Worm (Caenorhabditis elegans): Measurements from ENCODE around the gene mrps-26.

mrps-26 gene

ce11 chrIII:5215375-5215774 lies 19.0 kb upstream of the mrps-26 start, which contains the start of gene ZC155.4:
ZC155.4 (minus strand) TSS chrIII:5215475.
- TF ChIP-seq unc-62 (GFP tag; optimal IDR thresholded peaks at IDR 0.05): no peak

- no peak for TF ChIP-seq unc-62 (GFP tag; optimal IDR thresholded peaks at IDR 0.05)
These were observed 16.9 kb upstream of the mrps-26 start, which contains the start of gene cutl-19 for ce11 chrIII:5217511-5217910. cutl-19 (minus strand) TSS chrIII:5217611.

ce11 chrIII:5218687-5219086 lies 15.7 kb upstream of the mrps-26 start, which contains the start of gene ZC155.2:
ZC155.2 (plus strand) TSS chrIII:5218987.
- no peak for TF ChIP-seq unc-62 (GFP tag; optimal IDR thresholded peaks at IDR 0.05)

ce11 chrIII:5221820-5222219 lies 12.6 kb upstream of the mrps-26 start:
- no peak for TF ChIP-seq unc-62 (GFP tag; optimal IDR thresholded peaks at IDR 0.05)

ce11 chrIII:5222777-5223176 lies 11.6 kb upstream of the mrps-26 start:
- no peak for TF ChIP-seq unc-62 (GFP tag; optimal IDR thresholded peaks at IDR 0.05)

- TF ChIP-seq unc-62 (GFP tag; optimal IDR thresholded peaks at IDR 0.05): no peak
These were observed 9.5 kb upstream of the mrps-26 start for ce11 chrIII:5224908-5225307.

DNA sequence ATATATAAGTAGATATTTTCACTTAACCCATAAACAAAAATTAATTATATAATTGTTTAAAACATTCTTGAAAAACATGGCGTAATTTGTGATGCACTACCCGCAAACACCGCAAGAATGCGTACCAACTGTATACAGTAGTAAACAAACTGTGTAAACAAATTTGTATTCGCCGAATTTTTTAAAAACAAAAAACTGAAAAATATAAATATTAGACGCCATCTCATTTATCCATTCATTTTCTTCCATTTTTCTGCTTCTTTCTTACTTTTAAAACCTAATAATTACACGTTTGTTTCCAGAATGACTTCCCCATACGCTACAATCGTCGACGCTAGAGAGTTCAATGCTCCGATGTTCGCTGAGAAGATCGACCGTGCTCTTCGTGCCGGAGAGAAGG lies 9.1 kb upstream of the mrps-26 start, which contains the start of gene nex-1:
TSS of gene nex-1 (plus strand) at position 301 of the 400 bp plus-strand sequence.
- TF ChIP-seq unc-62 (GFP tag; optimal IDR thresholded peaks at IDR 0.05): no peak

ce11 chrIII:5227831-5228467 lies 6.5 kb upstream of the mrps-26 start, which contains the start of the genes C34E10.12, C34E10.10 and atp-2:
C34E10.12 (minus strand) TSS chrIII:5227881.
C34E10.10 (minus strand) TSS chrIII:5227884.
atp-2 (plus strand) TSS chrIII:5228417.
- TF ChIP-seq unc-62 (GFP tag; optimal IDR thresholded peaks at IDR 0.05): no peak

DNA sequence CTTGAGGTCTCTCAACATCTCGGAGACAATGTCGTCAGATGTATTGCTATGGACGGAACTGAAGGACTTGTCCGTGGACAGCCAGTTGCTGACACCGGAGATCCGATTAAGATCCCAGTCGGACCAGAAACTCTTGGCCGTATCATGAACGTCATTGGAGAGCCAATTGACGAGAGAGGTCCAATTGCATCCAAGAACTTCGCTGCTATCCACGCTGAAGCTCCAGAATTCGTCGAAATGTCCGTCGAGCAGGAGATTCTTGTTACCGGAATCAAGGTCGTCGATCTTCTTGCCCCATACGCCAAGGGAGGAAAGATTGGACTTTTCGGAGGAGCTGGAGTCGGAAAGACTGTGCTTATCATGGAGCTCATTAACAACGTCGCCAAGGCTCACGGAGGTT lies 5.6 kb upstream of the mrps-26 start:
- TF ChIP-seq unc-62 (GFP tag; optimal IDR thresholded peaks at IDR 0.05): no peak

DNA sequence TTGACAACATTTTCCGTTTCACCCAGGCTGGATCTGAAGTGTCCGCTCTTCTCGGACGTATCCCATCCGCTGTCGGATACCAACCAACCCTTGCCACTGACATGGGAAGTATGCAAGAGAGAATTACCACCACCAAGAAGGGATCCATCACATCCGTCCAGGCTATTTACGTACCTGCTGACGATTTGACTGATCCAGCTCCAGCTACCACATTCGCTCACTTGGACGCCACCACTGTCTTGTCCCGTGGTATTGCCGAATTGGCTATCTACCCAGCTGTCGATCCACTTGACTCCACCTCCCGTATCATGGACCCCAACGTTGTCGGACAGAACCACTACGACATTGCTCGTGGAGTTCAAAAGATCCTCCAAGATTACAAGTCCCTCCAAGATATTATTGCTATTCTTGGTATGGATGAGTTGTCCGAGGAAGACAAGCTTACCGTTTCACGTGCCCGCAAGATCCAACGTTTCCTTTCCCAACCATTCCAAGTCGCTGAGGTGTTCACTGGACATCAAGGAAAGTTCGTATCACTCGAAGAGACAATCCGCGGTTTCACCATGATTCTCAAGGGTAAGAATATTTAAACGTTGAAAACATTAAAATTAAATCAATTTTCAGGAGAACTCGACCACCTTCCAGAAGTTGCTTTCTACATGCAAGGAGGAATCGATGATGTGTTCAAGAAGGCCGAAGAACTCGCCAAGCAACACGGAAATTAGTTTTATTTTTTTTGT lies 4.7 kb upstream of the mrps-26 start:
- no peak for TF ChIP-seq unc-62 (GFP tag; optimal IDR thresholded peaks at IDR 0.05)

ce11 chrIII:5230415-5230814 lies 4.0 kb upstream of the mrps-26 start, which contains the start of gene prmt-5:
prmt-5 (plus strand) TSS chrIII:5230555.
- no peak for TF ChIP-seq unc-62 (GFP tag; optimal IDR thresholded peaks at IDR 0.05)

DNA sequence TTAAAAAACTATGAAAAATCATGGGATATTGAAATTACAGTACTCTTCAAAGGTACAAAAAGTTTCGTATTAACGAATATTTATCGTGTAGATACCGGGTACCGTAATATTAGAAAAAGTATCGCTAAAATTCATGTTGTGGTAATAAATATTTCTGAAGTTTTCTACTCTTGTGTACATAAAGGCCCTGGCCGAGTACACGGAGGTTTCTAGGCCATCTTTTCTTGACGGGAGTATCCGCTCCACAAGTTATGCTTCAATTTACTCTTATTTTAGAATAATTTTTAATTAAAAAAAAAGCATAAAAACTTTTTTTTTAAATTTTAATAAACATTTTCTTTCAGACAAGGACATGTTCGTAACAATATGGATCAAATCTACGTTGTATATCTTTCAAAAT lies 1.3 kb upstream of the mrps-26 start:
- TF ChIP-seq unc-62 (GFP tag; optimal IDR thresholded peaks at IDR 0.05): no peak

DNA sequence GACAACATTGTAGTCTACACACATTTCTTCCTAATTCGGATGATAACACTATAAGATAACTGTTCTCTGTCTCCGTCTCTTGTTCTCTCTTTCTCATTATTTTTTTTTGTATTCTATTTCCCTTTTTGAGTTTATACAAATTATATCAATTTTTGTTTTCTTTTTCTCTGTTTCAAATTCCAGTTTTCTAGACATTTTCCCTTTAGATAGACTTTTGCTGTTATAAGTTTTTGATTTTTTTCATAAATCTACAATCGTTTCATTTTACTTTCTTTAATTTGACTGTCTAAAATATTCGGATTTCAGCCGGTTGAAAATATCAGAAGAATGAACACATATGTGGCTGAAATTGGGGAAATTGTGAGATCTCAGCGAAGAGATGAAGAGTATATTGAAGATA lies 1.7 kb downstream of the mrps-26 start, which contains the start of gene prx-10:
TSS of gene prx-10 (plus strand) at position 301 of the 400 bp plus-strand sequence.
- TF ChIP-seq unc-62 (GFP tag; optimal IDR thresholded peaks at IDR 0.05): no peak

DNA sequence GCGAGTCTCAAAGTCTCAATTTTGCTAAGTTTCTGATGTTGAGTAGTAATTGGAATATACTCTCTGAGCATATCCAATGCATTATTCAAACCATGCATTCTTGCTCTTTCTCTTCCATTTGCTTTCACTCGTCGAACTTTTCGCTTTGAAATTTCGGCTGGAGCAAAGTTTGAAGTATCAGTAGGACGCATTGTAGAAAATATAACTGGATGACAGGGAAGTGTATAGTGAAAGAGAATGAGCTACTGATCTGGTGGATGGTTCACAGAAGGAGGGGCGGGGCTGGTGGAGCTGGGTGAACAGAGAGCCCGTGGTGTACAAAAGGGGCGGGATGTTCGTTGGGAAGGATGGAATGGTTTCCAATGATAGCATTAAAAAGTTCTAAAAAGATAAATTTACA lies 7.4 kb downstream of the mrps-26 start:
- TF ChIP-seq unc-62 (GFP tag; optimal IDR thresholded peaks at IDR 0.05): no peak

ce11 chrIII:5244539-5244938 lies 10.1 kb downstream of the mrps-26 start, which contains the start of gene cnd-1:
cnd-1 (minus strand) TSS chrIII:5244639.
- TF ChIP-seq unc-62 (GFP tag; optimal IDR thresholded peaks at IDR 0.05): no peak

DNA sequence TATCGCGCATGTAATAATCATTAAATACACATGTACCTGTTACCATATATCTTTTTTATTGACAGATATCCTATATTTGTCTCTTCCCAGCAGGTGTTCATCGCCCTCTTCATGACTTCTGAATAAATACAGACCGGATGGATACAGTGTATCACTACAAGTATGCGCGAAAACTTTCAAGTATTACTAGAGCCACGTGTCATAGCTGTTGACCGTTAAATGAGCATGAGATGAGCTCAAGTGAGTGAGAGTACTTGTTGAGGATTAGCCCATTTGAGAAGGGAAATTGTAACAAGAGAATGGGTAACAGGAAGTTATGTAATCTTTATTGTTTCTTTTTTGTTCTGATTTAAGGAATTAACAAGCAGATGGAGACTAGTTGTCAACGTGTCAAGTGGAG lies 10.7 kb downstream of the mrps-26 start:
- TF ChIP-seq unc-62 (GFP tag; optimal IDR thresholded peaks at IDR 0.05): no peak

- no peak for TF ChIP-seq unc-62 (GFP tag; optimal IDR thresholded peaks at IDR 0.05)
These were observed 14.3 kb downstream of the mrps-26 start for ce11 chrIII:5248706-5249105.
